Fruit fly (Drosophila melanogaster): ENCODE data around the gene Nup205.

Gene Nup205

DNA sequence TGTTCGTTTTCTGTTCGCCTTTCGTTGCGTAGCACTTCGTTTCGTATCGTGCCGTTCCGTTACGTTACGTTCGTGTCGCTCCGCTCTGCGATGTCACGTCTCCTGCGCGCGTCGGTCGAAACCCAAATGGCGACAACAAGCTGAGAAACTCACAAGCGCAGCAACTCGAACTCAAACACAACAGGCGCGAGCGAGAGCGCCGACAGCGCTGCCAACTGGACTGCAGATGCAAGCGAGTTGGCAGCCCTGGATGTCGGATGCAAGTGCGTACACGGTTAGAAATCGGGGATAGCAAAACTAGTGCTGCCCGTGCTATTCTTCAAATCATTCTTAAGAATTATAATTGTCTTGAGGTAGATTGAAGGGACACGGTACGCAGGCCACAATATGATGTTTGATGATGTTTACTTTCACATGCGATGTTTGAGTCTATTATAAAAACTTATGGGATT is 3.6 kb upstream of the Nup205 start (continued):
- peak; percentile 50 to 55 for TF ChIP-seq ss (GFP tag; optimal IDR thresholded peaks at IDR 0.05)
- TF ChIP-seq CG7368 (GFP tag; optimal IDR thresholded peaks at IDR 0.05): peak; percentile 61
- peak; percentile 60 for TF ChIP-seq CG11762 (GFP tag; optimal IDR thresholded peaks at IDR 0.05; ENCODE audit: insufficient read depth)
- peak; percentile 75 for TF ChIP-seq esn (GFP tag; optimal IDR thresholded peaks at IDR 0.05)
- TF ChIP-seq net (GFP tag; optimal IDR thresholded peaks at IDR 0.05): peak; percentile 72
- TF ChIP-seq CG4318 (GFP tag; optimal IDR thresholded peaks at IDR 0.05): peak; percentile 40
- TF ChIP-seq Eip75B (GFP tag; optimal IDR thresholded peaks at IDR 0.05): peak; percentile 65
- peak; percentile 77 for TF ChIP-seq Hr39 (GFP tag; optimal IDR thresholded peaks at IDR 0.05)
- TF ChIP-seq spab (GFP tag; optimal IDR thresholded peaks at IDR 0.05): peak; percentile 0
- peak; percentile 66 for TF ChIP-seq CG10631 (GFP tag; optimal IDR thresholded peaks at IDR 0.05)
- TF ChIP-seq fd85E (GFP tag; optimal IDR thresholded peaks at IDR 0.05): no peak
- peak; percentile 42 for TF ChIP-seq fd59A (GFP tag; optimal IDR thresholded peaks at IDR 0.05)
- TF ChIP-seq Sox14 (GFP tag; optimal IDR thresholded peaks at IDR 0.05): peak; percentile 71
- peak; percentile 69 for TF ChIP-seq OdsH (GFP tag; optimal IDR thresholded peaks at IDR 0.05)
- TF ChIP-seq salr (GFP tag; optimal IDR thresholded peaks at IDR 0.05): peak; percentile 44 to 55
- peak; percentile 60 for TF ChIP-seq Sox102F (GFP tag; optimal IDR thresholded peaks at IDR 0.05)
- peak; percentile 59 for TF ChIP-seq CG8319 (GFP tag; optimal IDR thresholded peaks at IDR 0.05)
- TF ChIP-seq lz (GFP tag; optimal IDR thresholded peaks at IDR 0.05): peak; percentile 73
- TF ChIP-seq pdm3 (GFP tag; optimal IDR thresholded peaks at IDR 0.05): peak; percentile 80
- peak; percentile 66 for TF ChIP-seq CG6792 (GFP tag; optimal IDR thresholded peaks at IDR 0.05)
- peak; percentile 74 for TF ChIP-seq Gug (GFP tag; IDR thresholded peaks at IDR 0.05)
- peak; percentile 62 for TF ChIP-seq Smox (GFP tag; optimal IDR thresholded peaks at IDR 0.05)
- peak; percentile 35 for TF ChIP-seq vri (GFP tag; optimal IDR thresholded peaks at IDR 0.05)
- peak; percentile 42 for TF ChIP-seq CG1621 (tag; optimal IDR thresholded peaks at IDR 0.05)
- peak; percentile 81 for TF ChIP-seq eg (GFP tag; IDR thresholded peaks at IDR 0.05)

dm6 chrX:19850503-19851094 is 1.4 kb upstream of the Nup205 start:
- TF ChIP-seq CG6163 (GFP tag; IDR thresholded peaks at IDR 0.05): peak; percentile 96
- peak; percentile 90 for TF ChIP-seq esn (GFP tag; optimal IDR thresholded peaks at IDR 0.05)
- TF ChIP-seq CG6792 (GFP tag; optimal IDR thresholded peaks at IDR 0.05): peak; percentile 88
- peak; percentile 97 for TF ChIP-seq CG32006 (GFP tag; optimal IDR thresholded peaks at IDR 0.05)
- TF ChIP-seq Eip78C (GFP tag): peak; percentile 98
- peak; percentile 84 for TF ChIP-seq CG8319 (GFP tag; optimal IDR thresholded peaks at IDR 0.05)
- peak; percentile 96 for TF ChIP-seq Hr4 (GFP tag; optimal IDR thresholded peaks at IDR 0.05)
- peak; percentile 91 for TF ChIP-seq CG7368 (GFP tag; optimal IDR thresholded peaks at IDR 0.05)
- TF ChIP-seq Sox15 (GFP tag; optimal IDR thresholded peaks at IDR 0.05): peak; percentile 83
- TF ChIP-seq Hr39 (GFP tag; optimal IDR thresholded peaks at IDR 0.05): peak; percentile 90
- peak; percentile 34 for TF ChIP-seq Eip93F (GFP tag; optimal IDR thresholded peaks at IDR 0.05)
- TF ChIP-seq acj6 (GFP tag; optimal IDR thresholded peaks at IDR 0.05): peak; percentile 93
- TF ChIP-seq fd85E (GFP tag; optimal IDR thresholded peaks at IDR 0.05): peak; percentile 60
- TF ChIP-seq Sox14 (GFP tag; optimal IDR thresholded peaks at IDR 0.05): peak; percentile 94
- TF ChIP-seq CG8119 (GFP tag; IDR thresholded peaks at IDR 0.05): peak; percentile 93
- TF ChIP-seq Gug (GFP tag; IDR thresholded peaks at IDR 0.05): peak; percentile 93
- TF ChIP-seq CG11902 (GFP tag; optimal IDR thresholded peaks at IDR 0.05): peak; percentile 81
- TF ChIP-seq CG8632 (GFP tag; optimal IDR thresholded peaks at IDR 0.05): peak; percentile 84
- TF ChIP-seq dsx (GFP tag; optimal IDR thresholded peaks at IDR 0.05; ENCODE audit: poor library complexity, severe bottlenecking): peak; percentile 51
- TF ChIP-seq CG11762 (GFP tag; optimal IDR thresholded peaks at IDR 0.05; ENCODE audit: insufficient read depth): peak; percentile 91
- peak; percentile 88 for TF ChIP-seq CG31627 (GFP tag; optimal IDR thresholded peaks at IDR 0.05)
- TF ChIP-seq CG4318 (GFP tag; optimal IDR thresholded peaks at IDR 0.05): peak; percentile 93
- TF ChIP-seq svp (GFP tag): peak; percentile 93
- TF ChIP-seq fkh (GFP tag; optimal IDR thresholded peaks at IDR 0.05): no peak
- peak; percentile 88 for TF ChIP-seq CG1621 (tag; optimal IDR thresholded peaks at IDR 0.05)
- TF ChIP-seq CG6276 (GFP tag; optimal IDR thresholded peaks at IDR 0.05): peak; percentile 94
- TF ChIP-seq CG34406 (GFP tag; optimal IDR thresholded peaks at IDR 0.05): peak; percentile 87
- peak; percentile 38 for TF ChIP-seq Hr38 (GFP tag; optimal IDR thresholded peaks at IDR 0.05)
- peak; percentile 54 for TF ChIP-seq vri (GFP tag; optimal IDR thresholded peaks at IDR 0.05)
- TF ChIP-seq achi (GFP tag; optimal IDR thresholded peaks at IDR 0.05): peak; percentile 91
- TF ChIP-seq Smox (GFP tag; optimal IDR thresholded peaks at IDR 0.05): peak; percentile 87
- TF ChIP-seq CG16779 (tag; optimal IDR thresholded peaks at IDR 0.05): peak; percentile 72
- peak; percentile 79 for TF ChIP-seq fd59A (GFP tag; optimal IDR thresholded peaks at IDR 0.05)
- no peak for TF ChIP-seq Blimp-1 (GFP tag; optimal IDR thresholded peaks at IDR 0.05)
- TF ChIP-seq dac (GFP tag; optimal IDR thresholded peaks at IDR 0.05): peak; percentile 92
- peak; percentile 95 for TF ChIP-seq eg (GFP tag; IDR thresholded peaks at IDR 0.05)
- peak; percentile 94 for TF ChIP-seq CG10631 (GFP tag; optimal IDR thresholded peaks at IDR 0.05)
- TF ChIP-seq net (GFP tag; optimal IDR thresholded peaks at IDR 0.05): peak; percentile 93

Data from whole organism, prepupa.